Fruit fly (Drosophila melanogaster) S2 (cell line): ENCODE data around the gene Mlc2.

Source experiments
- CG8478 ChIP-seq: fragments of >200 bp; optimal IDR thresholded peaks from 2 replicates; lab custom pipeline; 2018
- CTCF ChIP-seq, 2 experiments: fragments of >200 bp; optimal IDR thresholded peaks; 2 replicates each; lab custom pipeline; 2018

dm6 chr3R:30179934-30180333, 5.6 kb upstream of the Mlc2 start, which contains the start of gene Bet5:
- no peak for TF ChIP-seq CTCF (optimal IDR thresholded peaks at IDR 0.05; lab: Kevin White, UChicago)
- no peak for TF ChIP-seq CG8478 (lab: Kevin White, UChicago)
